Worm (Caenorhabditis elegans): Measurements from ENCODE around the gene abts-3.

ce11 chrII:6170236-6170635 lies 37.5 kb downstream of the abts-3 start:
- TF ChIP-seq him-1 (tag; optimal IDR thresholded peaks at IDR 0.05): no peak
- no peak for TF ChIP-seq W03F9.2 (tag; optimal IDR thresholded peaks at IDR 0.05)
- TF ChIP-seq dao-5 (tag; optimal IDR thresholded peaks at IDR 0.05): no peak
